Fruit fly (Drosophila melanogaster) whole organism, embryonic: ENCODE measurements around the gene Lst8.
A peak's percentile ranks its signal among the peaks of the same experiment; 100 is the strongest.

ENCODE experiments used
- ATbp ChIP-seq: fragments of 200-800 bp; sonication (Bioruptor generic); optimal IDR thresholded peaks from 2 replicates; lab custom pipeline; 2017; ENCODE audit warnings: missing biosample characterization, mild to moderate bottlenecking, missing genetic modification characterization, missing genetic modification reagents
- Bteb2 ChIP-seq: fragments of 200-800 bp; sonication (Bioruptor generic); optimal IDR thresholded peaks from 2 replicates; lab custom pipeline; 2016; ENCODE audit warnings: missing biosample characterization, missing genetic modification characterization
- CG1024 ChIP-seq: fragments of 200-800 bp; sonication (Bioruptor generic); IDR thresholded peaks from 2 replicates; pipeline ENCODE4 v1.3.6; 2022; ENCODE audit warnings: missing biosample characterization, missing genetic modification characterization
- CG10267 ChIP-seq: fragments of 200-800 bp; sonication (Bioruptor generic); optimal IDR thresholded peaks from 2 replicates; lab custom pipeline; 2018; ENCODE audit warnings: missing biosample characterization, mild to moderate bottlenecking, missing genetic modification characterization, moderate library complexity
- CG12299 ChIP-seq: fragments of 200-800 bp; sonication (Bioruptor generic); optimal IDR thresholded peaks from 2 replicates; lab custom pipeline; 2018; ENCODE audit warnings: missing biosample characterization, mild to moderate bottlenecking, missing genetic modification characterization
- CG12391 ChIP-seq: fragments of 200-800 bp; sonication (Bioruptor generic); optimal IDR thresholded peaks from 3 replicates; lab custom pipeline; 2018; ENCODE audit warnings: missing biosample characterization, mild to moderate bottlenecking, missing genetic modification characterization, moderate library complexity
- CG12659 ChIP-seq: fragments of 200-800 bp; sonication (Bioruptor generic); optimal IDR thresholded peaks from 3 replicates; lab custom pipeline; 2017; ENCODE audit warnings: mild to moderate bottlenecking, missing biosample characterization, missing genetic modification reagents, missing genetic modification characterization
- CG15011 ChIP-seq: fragments of 200-800 bp; sonication (Bioruptor generic); optimal IDR thresholded peaks from 3 replicates; lab custom pipeline; 2018; ENCODE audit warnings: missing biosample characterization, mild to moderate bottlenecking, missing genetic modification characterization
- CG15514 ChIP-seq: fragments of 200-800 bp; sonication (Bioruptor generic); optimal IDR thresholded peaks from 3 replicates; lab custom pipeline; 2017; ENCODE audit warnings: missing biosample characterization, missing genetic modification characterization, mild to moderate bottlenecking, moderate library complexity, missing genetic modification reagents
- CG16779 ChIP-seq: fragments of 200-800 bp; sonication (Bioruptor generic); IDR thresholded peaks from 2 replicates; pipeline ENCODE4 v1.3.6; 2022; ENCODE audit warnings: missing biosample characterization, missing genetic modification characterization
- CG17328 ChIP-seq: fragments of 200-800 bp; sonication (Bioruptor generic); IDR thresholded peaks from 2 replicates; pipeline ENCODE4 v1.3.6; 2022; ENCODE audit warnings: missing biosample characterization, missing genetic modification characterization
- CG17385 ChIP-seq: fragments of 200-800 bp; sonication (Bioruptor generic); optimal IDR thresholded peaks from 3 replicates; lab custom pipeline; 2018; ENCODE audit warnings: missing biosample characterization, mild to moderate bottlenecking, missing genetic modification characterization
- CG1792 ChIP-seq: fragments of 200-800 bp; sonication (Bioruptor generic); optimal IDR thresholded peaks from 2 replicates; lab custom pipeline; 2016; ENCODE audit warnings: missing biosample characterization, missing genetic modification characterization
- CG2678 ChIP-seq: fragments of 200-800 bp; sonication (Bioruptor generic); optimal IDR thresholded peaks from 3 replicates; lab custom pipeline; 2019; ENCODE audit warnings: missing biosample characterization, mild to moderate bottlenecking, missing genetic modification characterization, moderate library complexity
- CG32767 ChIP-seq: fragments of 200-800 bp; sonication (Bioruptor generic); IDR thresholded peaks from 2 replicates; pipeline ENCODE4 v1.3.6; 2022; ENCODE audit warnings: missing biosample characterization, missing genetic modification characterization
- CG4360 ChIP-seq: fragments of 200-800 bp; sonication (Bioruptor generic); IDR thresholded peaks from 2 replicates; pipeline ENCODE4 v1.3.6; 2022; ENCODE audit warnings: missing biosample characterization, missing genetic modification characterization
- CG6689 ChIP-seq: fragments of 200-800 bp; sonication (Bioruptor generic); IDR thresholded peaks from 2 replicates; pipeline ENCODE4 v1.3.6; 2022; ENCODE audit warnings: missing biosample characterization, missing genetic modification characterization
- CG6791 ChIP-seq: fragments of 200-800 bp; sonication (Bioruptor generic); IDR thresholded peaks from 3 replicates; pipeline ENCODE4 v1.3.6; 2022; ENCODE audit warnings: missing biosample characterization, missing genetic modification characterization; ENCODE audit not compliant: partially characterized antibody
- CG8089 ChIP-seq: fragments of 200-800 bp; sonication (Bioruptor generic); optimal IDR thresholded peaks from 3 replicates; lab custom pipeline; 2016; ENCODE audit warnings: missing biosample characterization, missing genetic modification characterization
- CG8944 ChIP-seq: fragments of 200-800 bp; sonication (Bioruptor generic); optimal IDR thresholded peaks from 3 replicates; lab custom pipeline; 2016; ENCODE audit warnings: missing biosample characterization, missing genetic modification characterization
- CkIIα-i1 ChIP-seq: fragments of 200-800 bp; sonication (Bioruptor generic); IDR thresholded peaks from 2 replicates; pipeline ENCODE4 v1.3.6; 2022; ENCODE audit warnings: missing biosample characterization, missing genetic modification characterization
- HmgD ChIP-seq: fragments of 200-800 bp; sonication (Bioruptor generic); optimal IDR thresholded peaks from 3 replicates; lab custom pipeline; 2016; ENCODE audit warnings: missing biosample characterization, missing genetic modification characterization
- Lim3 ChIP-seq: fragments of 200-800 bp; sonication (Bioruptor generic); IDR thresholded peaks from 2 replicates; pipeline ENCODE4 v1.3.6; 2022; ENCODE audit warnings: missing biosample characterization, missing genetic modification characterization
- Myb ChIP-seq: fragments of 200-800 bp; sonication (Bioruptor generic); optimal IDR thresholded peaks from 2 replicates; lab custom pipeline; 2016; ENCODE audit warnings: missing biosample characterization, missing genetic modification characterization
- NC2α ChIP-seq: fragments of 200-800 bp; sonication (Bioruptor generic); optimal IDR thresholded peaks from 2 replicates; lab custom pipeline; 2016; ENCODE audit warnings: missing biosample characterization, missing genetic modification characterization
- NFAT ChIP-seq: fragments of 200-800 bp; sonication (Bioruptor generic); IDR thresholded peaks from 2 replicates; pipeline ENCODE4 v1.3.6; 2022; ENCODE audit warnings: missing biosample characterization, missing genetic modification characterization
- Nf-YA ChIP-seq: fragments of 200-800 bp; sonication (Bioruptor generic); IDR thresholded peaks from 2 replicates; pipeline ENCODE4 v1.3.6; 2022; ENCODE audit warnings: missing biosample characterization, missing genetic modification characterization
- PHDP ChIP-seq: fragments of 200-800 bp; sonication (Bioruptor generic); optimal IDR thresholded peaks from 3 replicates; lab custom pipeline; 2018; ENCODE audit warnings: missing biosample characterization, mild to moderate bottlenecking, missing genetic modification characterization, moderate library complexity
- Rx ChIP-seq: fragments of 200-800 bp; sonication (Bioruptor generic); IDR thresholded peaks from 2 replicates; pipeline ENCODE4 v1.3.6; 2022; ENCODE audit warnings: missing biosample characterization, missing genetic modification characterization
- Six4 ChIP-seq: fragments of 200-800 bp; sonication (Bioruptor generic); optimal IDR thresholded peaks from 2 replicates; lab custom pipeline; 2016; ENCODE audit warnings: missing biosample characterization, missing genetic modification characterization
- Xbp1 ChIP-seq: fragments of 200-800 bp; sonication (Bioruptor generic); optimal IDR thresholded peaks from 3 replicates; lab custom pipeline; 2016; ENCODE audit warnings: missing biosample characterization, mild to moderate bottlenecking, missing genetic modification characterization
- al ChIP-seq: fragments of 200-800 bp; sonication (Bioruptor generic); IDR thresholded peaks from 2 replicates; pipeline ENCODE4 v1.3.6; 2022; ENCODE audit warnings: missing biosample characterization, missing genetic modification characterization
- bcd ChIP-seq: fragments of 200-800 bp; sonication (Bioruptor generic); optimal IDR thresholded peaks from 2 replicates; lab custom pipeline; 2017; ENCODE audit warnings: missing biosample characterization, mild to moderate bottlenecking, missing genetic modification characterization
- bigmax ChIP-seq: fragments of 200-800 bp; sonication (Bioruptor generic); optimal IDR thresholded peaks from 2 replicates; lab custom pipeline; 2018; ENCODE audit warnings: missing biosample characterization, mild to moderate bottlenecking, missing genetic modification characterization
- cas ChIP-seq: fragments of 200-800 bp; sonication (Bioruptor generic); IDR thresholded peaks from 2 replicates; pipeline ENCODE4 v1.3.6; 2022; ENCODE audit warnings: missing biosample characterization, missing genetic modification characterization
- chm ChIP-seq: fragments of 200-800 bp; sonication (Bioruptor generic); IDR thresholded peaks from 2 replicates; pipeline ENCODE4 v1.3.6; 2022; ENCODE audit warnings: missing biosample characterization, missing genetic modification characterization
- ewg ChIP-seq: fragments of 200-800 bp; sonication (Bioruptor generic); optimal IDR thresholded peaks from 3 replicates; lab custom pipeline; 2017; ENCODE audit warnings: mild to moderate bottlenecking, missing biosample characterization, missing genetic modification reagents, missing genetic modification characterization
- exex ChIP-seq: fragments of 200-800 bp; sonication (Bioruptor generic); optimal IDR thresholded peaks from 4 replicates; lab custom pipeline; 2018; ENCODE audit warnings: missing biosample characterization, mild to moderate bottlenecking, missing genetic modification characterization, moderate library complexity
- fd64A ChIP-seq: fragments of 200-800 bp; sonication (Bioruptor generic); optimal IDR thresholded peaks from 3 replicates; lab custom pipeline; 2018; ENCODE audit warnings: missing biosample characterization, mild to moderate bottlenecking, missing genetic modification characterization
- fru ChIP-seq: fragments of >200 bp; optimal IDR thresholded peaks from 2 replicates; lab custom pipeline; 2017
- gt ChIP-seq: fragments of 200-800 bp; sonication (Bioruptor generic); IDR thresholded peaks from 2 replicates; pipeline ENCODE4 v1.3.6; 2022; ENCODE audit warnings: missing biosample characterization, missing genetic modification characterization
- ind ChIP-seq: fragments of 200-800 bp; sonication (Bioruptor generic); optimal IDR thresholded peaks from 3 replicates; lab custom pipeline; 2016; ENCODE audit warnings: missing biosample characterization, missing genetic modification characterization
- knrl ChIP-seq: fragments of 200-800 bp; sonication (Bioruptor generic); IDR thresholded peaks from 3 replicates; pipeline ENCODE4 v1.3.6; 2022; ENCODE audit warnings: missing biosample characterization, missing genetic modification characterization; ENCODE audit not compliant: partially characterized antibody
- sim ChIP-seq: fragments of 200-800 bp; sonication (Bioruptor generic); IDR thresholded peaks from 2 replicates; pipeline ENCODE4 v1.3.6; 2022; ENCODE audit warnings: missing biosample characterization, missing genetic modification characterization
- slbo ChIP-seq: fragments of 200-800 bp; sonication (Bioruptor generic); IDR thresholded peaks from 2 replicates; pipeline ENCODE4 v1.3.6; 2022; ENCODE audit warnings: missing biosample characterization, missing genetic modification characterization
- so ChIP-seq: fragments of 200-800 bp; sonication (Bioruptor generic); IDR thresholded peaks from 3 replicates; pipeline ENCODE4 v1.3.6; 2022; ENCODE audit warnings: missing biosample characterization, missing genetic modification characterization
- tap ChIP-seq: fragments of 200-800 bp; optimal IDR thresholded peaks from 3 replicates; lab custom pipeline; 2019; ENCODE audit warnings: missing biosample characterization, mild to moderate bottlenecking, missing genetic modification characterization, moderate library complexity
- tin ChIP-seq: fragments of 200-800 bp; sonication (Bioruptor generic); optimal IDR thresholded peaks from 3 replicates; lab custom pipeline; 2016; ENCODE audit warnings: missing biosample characterization, missing genetic modification characterization
- tio ChIP-seq: fragments of 200-800 bp; sonication (Bioruptor generic); optimal IDR thresholded peaks from 2 replicates; lab custom pipeline; 2017; ENCODE audit warnings: missing biosample characterization, missing genetic modification characterization, inconsistent platforms
- vfl ChIP-seq: fragments of 200-800 bp; sonication (Bioruptor generic); optimal IDR thresholded peaks from 2 replicates; lab custom pipeline; 2016; ENCODE audit warnings: missing biosample characterization, missing genetic modification characterization
- vnd ChIP-seq: fragments of 200-800 bp; sonication (Bioruptor generic); IDR thresholded peaks from 3 replicates; pipeline ENCODE4 v1.3.6; 2022; ENCODE audit warnings: missing biosample characterization, missing genetic modification characterization; ENCODE audit not compliant: partially characterized antibody
- zen ChIP-seq: fragments of 200-800 bp; sonication (Bioruptor generic); optimal IDR thresholded peaks from 3 replicates; lab custom pipeline; 2018; ENCODE audit warnings: missing biosample characterization, mild to moderate bottlenecking, missing genetic modification characterization, moderate library complexity
- zf30C ChIP-seq: fragments of 200-800 bp; sonication (Bioruptor generic); optimal IDR thresholded peaks from 3 replicates; lab custom pipeline; 2018; ENCODE audit warnings: missing biosample characterization, mild to moderate bottlenecking, missing genetic modification characterization

Gene Lst8

dm6 chrX:9605783-9606182 lies at the start of gene Lst8 (continued):
- TF ChIP-seq CG17385 (GFP tag; lab: Kevin White, UChicago): no peak
- TF ChIP-seq so (GFP tag; lab: Robert Waterston, UW): no peak
- TF ChIP-seq zen (tag; lab: Kevin White, UChicago): no peak
- no peak for TF ChIP-seq CG6689 (GFP tag; lab: Robert Waterston, UW)
- TF ChIP-seq Lim3 (GFP tag; lab: Robert Waterston, UW): no peak
- no peak for TF ChIP-seq fd64A (GFP tag; lab: Kevin White, UChicago)
- TF ChIP-seq gt (GFP tag; lab: Robert Waterston, UW): no peak
- TF ChIP-seq HmgD (GFP tag; lab: Kevin White, UChicago): no peak
- no peak for TF ChIP-seq tio (GFP tag; lab: Kevin White, UChicago)
- TF ChIP-seq CG1024 (GFP tag; lab: Robert Waterston, UW): no peak
- no peak for TF ChIP-seq Rx (GFP tag; lab: Robert Waterston, UW)
- no peak for TF ChIP-seq sim (GFP tag; lab: Robert Waterston, UW)
- TF ChIP-seq CG4360 (GFP tag; lab: Robert Waterston, UW): no peak
- no peak for TF ChIP-seq NC2α (GFP tag; lab: Kevin White, UChicago)
- TF ChIP-seq bigmax (GFP tag; lab: Kevin White, UChicago): no peak
- TF ChIP-seq bcd (GFP tag; lab: Kevin White, UChicago): no peak
- TF ChIP-seq Six4 (GFP tag; lab: Kevin White, UChicago): no peak
- no peak for TF ChIP-seq CG2678 (tag; lab: Kevin White, UChicago)
- peak; percentile 6 for TF ChIP-seq CG12659 (GFP tag; lab: Kevin White, UChicago)
- TF ChIP-seq tap (tag; lab: Kevin White, UChicago): no peak
- no peak for TF ChIP-seq CG12391
- no peak for TF ChIP-seq CG15011 (GFP tag; lab: Kevin White, UChicago)
- no peak for TF ChIP-seq Xbp1 (GFP tag; lab: Kevin White, UChicago)
- no peak for TF ChIP-seq NFAT (GFP tag; lab: Robert Waterston, UW)
- no peak for TF ChIP-seq CG8944 (GFP tag; lab: Kevin White, UChicago)
- no peak for TF ChIP-seq CG32767 (GFP tag; lab: Robert Waterston, UW)
- TF ChIP-seq Myb: no peak
- TF ChIP-seq Bteb2 (GFP tag; lab: Kevin White, UChicago): no peak
- TF ChIP-seq ewg (GFP tag; lab: Kevin White, UChicago): no peak
- no peak for TF ChIP-seq vnd (GFP tag; lab: Robert Waterston, UW)
- TF ChIP-seq CG15514 (GFP tag; lab: Kevin White, UChicago): no peak
- no peak for TF ChIP-seq ATbp
- TF ChIP-seq al (GFP tag; lab: Robert Waterston, UW): no peak
- peak; percentile 69 for TF ChIP-seq CG6791 (GFP tag; lab: Robert Waterston, UW)
- TF ChIP-seq CG12299 (tag; lab: Kevin White, UChicago): no peak
- TF ChIP-seq slbo (GFP tag; lab: Robert Waterston, UW): no peak; the same call in 1 of the 2 replicates
- no peak for TF ChIP-seq cas (GFP tag; lab: Robert Waterston, UW)
- TF ChIP-seq chm: no peak
- no peak for TF ChIP-seq fru (lab: Kevin White, UChicago)
- no peak for TF ChIP-seq vfl (GFP tag; lab: Kevin White, UChicago)
- no peak for TF ChIP-seq ind (GFP tag; lab: Kevin White, UChicago)
- TF ChIP-seq CG1792 (GFP tag; lab: Kevin White, UChicago): no peak
- no peak for TF ChIP-seq zf30C (GFP tag; lab: Kevin White, UChicago)
- no peak for TF ChIP-seq CG16779 (GFP tag; lab: Robert Waterston, UW)
- TF ChIP-seq exex: no peak
- TF ChIP-seq knrl (GFP tag; lab: Robert Waterston, UW): peak; percentile 38; the same call in 1 of the 3 replicates
- TF ChIP-seq PHDP (tag; lab: Kevin White, UChicago): no peak
- TF ChIP-seq tin (GFP tag; lab: Kevin White, UChicago): no peak
- no peak for TF ChIP-seq CG17328 (GFP tag; lab: Robert Waterston, UW)
- TF ChIP-seq CG8089 (GFP tag; lab: Kevin White, UChicago): no peak
- no peak for TF ChIP-seq Nf-YA (GFP tag; lab: Robert Waterston, UW)
- no peak for TF ChIP-seq CkIIα-i1 (GFP tag; lab: Robert Waterston, UW)
- peak; percentile 89 for TF ChIP-seq CG10267 (tag; lab: Kevin White, UChicago)
